Worm (Caenorhabditis elegans): ENCODE measurements around the gene T18D3.5.

DNA sequence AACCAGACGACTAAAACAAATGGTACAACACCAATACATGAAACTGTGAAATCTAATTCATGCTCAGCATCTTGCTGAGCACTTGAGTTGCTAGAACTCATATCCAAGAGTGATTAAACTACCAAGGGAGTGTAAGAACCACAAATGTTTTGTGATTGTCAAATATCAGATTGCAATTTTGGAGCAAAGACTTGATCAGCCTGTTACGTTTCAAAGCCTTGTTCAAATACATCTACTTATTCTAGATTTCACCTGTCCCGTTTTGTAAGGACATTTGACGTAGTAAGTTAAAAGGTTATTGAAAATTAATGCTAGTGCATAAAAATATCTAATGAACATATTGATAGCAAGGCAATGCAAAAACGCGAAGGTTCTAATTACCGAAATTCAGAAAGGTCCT is 13.7 kb downstream of the T18D3.5 start, which contains the start of gene F45E6.1:
- TF ChIP-seq ctbp-1 (GFP tag; IDR thresholded peaks at IDR 0.05) (no peak), F44E2.7 (GFP tag; IDR thresholded peaks at IDR 0.05) (no peak), lin-15B (tag; optimal IDR thresholded peaks at IDR 0.05) (no peak), hlh-30 (tag; optimal IDR thresholded peaks at IDR 0.05; ENCODE audit: insufficient read depth) (no peak)
